Worm (Caenorhabditis elegans) whole organism, early embryonic: Measurements from ENCODE around the gene srg-60.
A peak's percentile ranks its signal among the peaks of the same experiment; 100 is the strongest.

ENCODE experiments used
- B0310.2 ChIP-seq: sonication (generic microtip); optimal IDR thresholded peaks from 2 replicates; lab custom pipeline; 2016; ENCODE audit warnings: mild to moderate bottlenecking, missing genetic modification characterization, missing compliant biosample characterization
- F13C5.2 ChIP-seq: sonication (generic microtip); optimal IDR thresholded peaks from 2 replicates; lab custom pipeline; 2017; ENCODE audit warnings: mild to moderate bottlenecking, missing genetic modification characterization, inconsistent platforms, missing compliant biosample characterization
- aly-1 ChIP-seq: sonication (generic microtip); optimal IDR thresholded peaks from 2 replicates; lab custom pipeline; 2016; ENCODE audit warnings: missing genetic modification characterization, missing compliant biosample characterization
- ama-1 ChIP-seq: fragments of 150-350 bp; optimal IDR thresholded peaks from 2 replicates; lab custom pipeline; 2014
- ceh-13 ChIP-seq: fragments of 200-800 bp; sonication (Bioruptor generic); optimal IDR thresholded peaks from 2 replicates; lab custom pipeline; 2018; ENCODE audit warnings: mild to moderate bottlenecking, missing genetic modification characterization, missing compliant biosample characterization
- ceh-36 ChIP-seq: sonication (generic microtip); optimal IDR thresholded peaks from 2 replicates; lab custom pipeline; 2016; ENCODE audit warnings: missing genetic modification characterization, inconsistent platforms, missing compliant biosample characterization
- ets-7 ChIP-seq: sonication (generic microtip); optimal IDR thresholded peaks from 2 replicates; lab custom pipeline; 2016; ENCODE audit warnings: missing genotype, missing genetic modification characterization, missing compliant biosample characterization
- flt-1 ChIP-seq: fragments of 200-800 bp; sonication (Bioruptor generic); IDR thresholded peaks from 2 replicates; pipeline ENCODE4 v1.3.6; 2022; ENCODE audit warnings: missing genetic modification characterization, missing compliant biosample characterization
- hmbx-1 ChIP-seq: sonication (generic microtip); optimal IDR thresholded peaks from 2 replicates; lab custom pipeline; 2016; ENCODE audit warnings: mild to moderate bottlenecking, missing genetic modification characterization, missing compliant biosample characterization
- hmg-4 ChIP-seq: fragments of 200-800 bp; sonication (Bioruptor generic); optimal IDR thresholded peaks from 2 replicates; lab custom pipeline; 2018; ENCODE audit warnings: mild to moderate bottlenecking, missing genetic modification characterization, missing compliant biosample characterization
- hnd-1 ChIP-seq: sonication (generic microtip); optimal IDR thresholded peaks from 2 replicates; lab custom pipeline; 2016; ENCODE audit warnings: missing genetic modification characterization, missing compliant biosample characterization
- pes-1 ChIP-seq: fragments of 200-800 bp; sonication (Bioruptor generic); IDR thresholded peaks from 2 replicates; pipeline ENCODE4 v1.3.6; 2022; ENCODE audit warnings: missing genetic modification reagents, missing genetic modification characterization, missing compliant biosample characterization
- scrt-1 ChIP-seq: fragments of 200-800 bp; sonication (Bioruptor generic); IDR thresholded peaks from 2 replicates; pipeline ENCODE4 v1.3.6; 2022; ENCODE audit warnings: missing genetic modification characterization, missing compliant biosample characterization
- sea-1 ChIP-seq: fragments of 200-800 bp; sonication (Bioruptor generic); conservative IDR thresholded peaks from 2 replicates; pipeline ENCODE4 v1.3.6; 2022; ENCODE audit warnings: missing genetic modification characterization, missing compliant biosample characterization
- tbx-11 ChIP-seq: fragments of 200-800 bp; sonication (Bioruptor generic); IDR thresholded peaks from 2 replicates; pipeline ENCODE4 v1.3.6; 2022; ENCODE audit warnings: missing genetic modification characterization, missing compliant biosample characterization
- tbx-37 ChIP-seq: fragments of 200-800 bp; sonication (Bioruptor generic); conservative IDR thresholded peaks from 2 replicates; pipeline ENCODE4 v1.3.6; 2022; ENCODE audit warnings: missing genetic modification reagents, missing genetic modification characterization, missing compliant biosample characterization
- tra-4 ChIP-seq: sonication (generic microtip); optimal IDR thresholded peaks from 2 replicates; lab custom pipeline; 2017; ENCODE audit warnings: missing genetic modification characterization, missing compliant biosample characterization

The srg-60 gene

DNA sequence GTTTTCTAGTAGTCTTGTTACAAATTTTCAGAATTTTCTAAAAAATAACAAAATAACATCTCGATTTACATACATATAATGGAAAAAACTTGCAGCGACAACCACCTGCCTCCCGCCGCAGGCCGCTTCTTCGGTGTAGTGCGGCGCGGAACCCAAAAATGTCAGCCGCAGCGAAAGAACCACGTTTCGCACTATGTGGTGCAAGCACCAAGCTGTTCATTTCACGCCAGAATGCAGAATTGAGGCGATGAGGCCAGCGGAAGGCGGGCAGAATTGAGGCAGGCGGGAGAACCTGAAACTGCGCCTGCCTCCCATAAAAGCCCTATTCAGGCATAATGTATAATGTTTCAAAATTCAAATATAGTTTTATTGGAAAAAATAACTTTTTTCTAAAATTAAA, 39.0 kb upstream of the srg-60 start:
- TF ChIP-seq aly-1 (tag; lab: Kevin White, UChicago) (no peak), ets-7 (no peak), tbx-11 (GFP tag; lab: Robert Waterston, UW) (0 out of 2 replicates have a peak, but pooled peaks have one; percentile 35), hnd-1 (no peak), tbx-37 (GFP tag; lab: Robert Waterston, UW) (no peak), sea-1 (GFP tag; lab: Robert Waterston, UW) (no peak), F13C5.2 (tag; lab: Kevin White, UChicago) (no peak)

DNA sequence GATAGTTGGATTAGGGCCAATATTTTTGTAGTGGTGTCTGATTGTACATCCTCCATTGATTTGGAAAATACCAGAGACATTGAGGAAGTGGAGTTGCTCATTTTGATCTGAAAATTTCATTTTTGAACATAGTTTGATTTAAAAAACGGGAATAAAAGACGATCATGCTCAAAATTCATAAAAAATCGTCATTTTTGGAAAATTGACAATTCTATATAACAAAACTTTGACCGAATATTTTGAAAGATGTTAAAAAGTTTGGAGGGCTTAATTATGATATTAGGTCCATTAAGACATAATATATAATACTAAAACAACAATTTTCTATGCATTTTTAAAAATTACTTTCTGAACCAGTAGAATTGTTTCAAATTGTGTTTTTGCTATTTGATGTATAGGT, 37.0 kb upstream of the srg-60 start, which contains the start of gene srg-58:
Gene srg-58 (minus strand): TSS at position 101 of the 400 bp plus-strand sequence.
- TF ChIP-seq flt-1 (no peak), tbx-37 (GFP tag; lab: Robert Waterston, UW) (no peak), aly-1 (tag; lab: Kevin White, UChicago) (no peak), hnd-1 (no peak), tra-4 (tag; lab: Kevin White, UChicago) (no peak), sea-1 (GFP tag; lab: Robert Waterston, UW) (no peak), hmbx-1 (tag; lab: Kevin White, UChicago) (no peak), tbx-11 (GFP tag; lab: Robert Waterston, UW) (no peak), ceh-36 (tag; lab: Kevin White, UChicago) (no peak), hmg-4 (GFP tag; lab: Kevin White, UChicago) (no peak), ama-1 (lab: Kevin White, UChicago) (no peak), pes-1 (GFP tag; lab: Robert Waterston, UW) (no peak), F13C5.2 (tag; lab: Kevin White, UChicago) (no peak)

- no peak for TF ChIP-seq flt-1
- no peak for TF ChIP-seq ama-1 (lab: Kevin White, UChicago)
- no peak for TF ChIP-seq hnd-1
- TF ChIP-seq hmg-4 (GFP tag; lab: Kevin White, UChicago), result no peak
- TF ChIP-seq ets-7, result no peak
- TF ChIP-seq hmbx-1 (tag; lab: Kevin White, UChicago), result no peak
- no peak for TF ChIP-seq pes-1 (GFP tag; lab: Robert Waterston, UW)
- TF ChIP-seq sea-1 (GFP tag; lab: Robert Waterston, UW), result no peak
- no peak for TF ChIP-seq scrt-1 (GFP tag; lab: Robert Waterston, UW)
- TF ChIP-seq aly-1 (tag; lab: Kevin White, UChicago), result no peak
- TF ChIP-seq ceh-13 (GFP tag; lab: Kevin White, UChicago), result no peak
- TF ChIP-seq tbx-11 (GFP tag; lab: Robert Waterston, UW), result no peak
- TF ChIP-seq F13C5.2 (tag; lab: Kevin White, UChicago), result no peak
- TF ChIP-seq tra-4 (tag; lab: Kevin White, UChicago), result no peak
- TF ChIP-seq B0310.2, result no peak
- no peak for TF ChIP-seq tbx-37 (GFP tag; lab: Robert Waterston, UW)
Measured at ce11 chrV:2758437-2758836, 36.0 kb upstream of the srg-60 start.

DNA sequence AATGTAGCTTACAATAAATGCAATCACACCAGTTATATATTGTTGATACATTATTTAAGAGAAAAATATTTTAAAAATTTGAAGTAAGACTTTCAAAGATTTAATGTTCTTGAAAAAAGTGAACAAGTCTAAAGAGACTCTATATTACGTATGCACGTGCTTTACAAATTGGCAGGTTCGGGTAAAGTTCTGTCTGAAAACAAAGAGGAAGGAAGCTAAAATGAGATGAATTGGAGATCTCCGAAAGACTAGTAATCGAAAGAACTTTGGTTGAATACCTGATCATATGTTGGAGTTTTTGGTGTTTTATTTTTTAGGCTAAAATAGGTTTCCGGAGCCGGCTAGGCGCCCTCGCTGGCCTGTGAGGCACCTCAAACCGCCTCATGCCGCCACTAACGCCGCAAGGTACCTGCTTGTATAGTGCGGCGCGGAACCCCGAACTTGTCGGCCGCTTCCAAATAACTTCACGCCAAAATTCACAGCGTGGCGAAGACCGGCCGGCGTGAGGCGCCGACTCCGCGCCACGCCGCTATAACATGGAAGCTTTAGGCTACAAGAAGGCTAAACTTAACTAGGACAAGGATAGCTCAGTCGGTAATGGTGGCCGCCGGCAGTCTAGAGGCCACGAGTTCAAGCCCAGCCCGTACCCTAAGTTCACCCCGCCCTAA, 34.9 kb upstream of the srg-60 start, which contains the start of gene srx-28:
Gene srx-28 (minus strand): TSS at position 51 of the 668 bp plus-strand sequence.
- TF ChIP-seq sea-1 (GFP tag; lab: Robert Waterston, UW) (no peak), tra-4 (tag; lab: Kevin White, UChicago) (no peak), flt-1 (no peak), pes-1 (GFP tag; lab: Robert Waterston, UW) (no peak), ama-1 (lab: Kevin White, UChicago) (no peak)

ce11 chrV:2753007-2753406, 30.6 kb upstream of the srg-60 start, which contains the start of gene srx-26:
TSS of gene srx-26 (minus strand) at chrV:2753107.
- TF ChIP-seq ets-7, result no peak
- TF ChIP-seq aly-1 (tag; lab: Kevin White, UChicago), result no peak
- no peak for TF ChIP-seq tbx-11 (GFP tag; lab: Robert Waterston, UW)
- TF ChIP-seq hmg-4 (GFP tag; lab: Kevin White, UChicago), result no peak
- TF ChIP-seq F13C5.2 (tag; lab: Kevin White, UChicago), result no peak
- no peak for TF ChIP-seq pes-1 (GFP tag; lab: Robert Waterston, UW)
- TF ChIP-seq flt-1, result no peak
- TF ChIP-seq ceh-13 (GFP tag; lab: Kevin White, UChicago), result no peak

- TF ChIP-seq ceh-36 (tag; lab: Kevin White, UChicago) (no peak), ama-1 (lab: Kevin White, UChicago) (no peak), B0310.2 (no peak), tbx-37 (GFP tag; lab: Robert Waterston, UW) (no peak), ceh-13 (GFP tag; lab: Kevin White, UChicago) (no peak), ets-7 (no peak)
Measured at ce11 chrV:2750006-2750405, 27.6 kb upstream of the srg-60 start, which contains the start of gene srx-24. TSS of gene srx-24 (minus strand) at chrV:2750106.

DNA sequence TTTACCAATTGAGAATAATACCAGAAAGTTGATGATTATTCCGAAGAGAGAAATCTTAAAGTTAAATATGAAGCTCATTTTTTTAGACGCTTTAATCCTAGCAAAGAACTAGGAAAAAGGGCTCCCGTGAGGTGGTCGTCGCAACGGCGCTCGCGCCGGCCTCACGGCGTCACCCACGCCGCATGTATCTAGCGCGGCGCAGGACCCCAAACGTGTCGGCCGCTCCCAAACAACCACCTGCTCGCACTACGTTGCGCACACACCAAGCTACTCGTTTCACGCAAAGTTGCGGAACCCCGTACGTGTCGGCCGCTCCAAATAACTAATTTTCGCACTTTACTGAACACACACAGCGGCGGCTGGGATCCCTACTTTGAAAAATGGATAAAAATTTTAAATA, 23.9 kb upstream of the srg-60 start:
- no peak for TF ChIP-seq tbx-37 (GFP tag; lab: Robert Waterston, UW)
- TF ChIP-seq hnd-1, result no peak
- no peak for TF ChIP-seq tbx-11 (GFP tag; lab: Robert Waterston, UW)
- no peak for TF ChIP-seq ceh-13 (GFP tag; lab: Kevin White, UChicago)
- no peak for TF ChIP-seq sea-1 (GFP tag; lab: Robert Waterston, UW)
- TF ChIP-seq aly-1 (tag; lab: Kevin White, UChicago), result no peak
- no peak for TF ChIP-seq B0310.2
- TF ChIP-seq ets-7, result no peak
- TF ChIP-seq scrt-1 (GFP tag; lab: Robert Waterston, UW), result no peak
- TF ChIP-seq ama-1 (lab: Kevin White, UChicago), result no peak
- TF ChIP-seq flt-1, result no peak
- no peak for TF ChIP-seq tra-4 (tag; lab: Kevin White, UChicago)
